Worm (Caenorhabditis elegans) whole organism, L4/young adult: Measurements from ENCODE around the gene ZC266.1.

Source experiments
- W03F9.2 ChIP-seq: fragments of 150-350 bp; optimal IDR thresholded peaks from 2 replicates; lab custom pipeline; 2014; ENCODE audit warnings: missing biosample characterization, missing genetic modification characterization
- dao-5 ChIP-seq: sonication (generic microtip); optimal IDR thresholded peaks from 2 replicates; lab custom pipeline; 2016; ENCODE audit warnings: missing genotype, missing genetic modification characterization, moderate library complexity, missing compliant biosample characterization
- him-1 ChIP-seq: sonication (generic microtip); optimal IDR thresholded peaks from 2 replicates; lab custom pipeline; 2016; ENCODE audit warnings: missing genotype, missing genetic modification reagents, missing genetic modification characterization, missing compliant biosample characterization

- TF ChIP-seq dao-5 (no peak), him-1 (tag; lab: Kevin White, UChicago) (no peak), W03F9.2 (no peak)
Observed at ce11 chrV:4691657-4692056, 8.4 kb downstream of the ZC266.1 start.
